Fruit fly (Drosophila melanogaster) whole organism, embryonic: Measurements from ENCODE around the gene CG5172.

Source experiments
- Awh ChIP-seq: fragments of 200-800 bp; sonication (Bioruptor generic); IDR thresholded peaks from 2 replicates; pipeline ENCODE4, ENCODE4 v1.3.6; 2022; ENCODE audit warnings: missing biosample characterization, missing genetic modification characterization
- Bgb ChIP-seq: fragments of 200-800 bp; sonication (Bioruptor generic); IDR thresholded peaks from 2 replicates; pipeline ENCODE4 v1.3.6; 2022; ENCODE audit warnings: missing biosample characterization, missing genetic modification characterization; ENCODE audit not compliant: partially characterized antibody
- CG10979 ChIP-seq: fragments of 200-800 bp; sonication (Bioruptor generic); optimal IDR thresholded peaks from 2 replicates; lab custom pipeline; 2018; ENCODE audit warnings: missing biosample characterization, mild to moderate bottlenecking, missing genetic modification characterization, moderate library complexity
- CG12299 ChIP-seq: fragments of 200-800 bp; sonication (Bioruptor generic); optimal IDR thresholded peaks from 2 replicates; lab custom pipeline; 2018; ENCODE audit warnings: missing biosample characterization, mild to moderate bottlenecking, missing genetic modification characterization
- CG13287 ChIP-seq: fragments of 200-800 bp; sonication (Bioruptor generic); IDR thresholded peaks from 2 replicates; pipeline ENCODE4 v1.3.6; 2022; ENCODE audit warnings: missing biosample characterization, missing genetic modification characterization; ENCODE audit not compliant: partially characterized antibody
- CG14860 ChIP-seq: fragments of 200-800 bp; sonication (Bioruptor generic); IDR thresholded peaks from 3 replicates; pipeline ENCODE4 v1.3.6; 2022; ENCODE audit warnings: missing biosample characterization, missing genetic modification characterization; ENCODE audit not compliant: partially characterized antibody
- CG15269 ChIP-seq: fragments of 200-800 bp; sonication (Bioruptor generic); optimal IDR thresholded peaks from 2 replicates; lab custom pipeline; 2018; ENCODE audit warnings: missing biosample characterization, mild to moderate bottlenecking, missing genetic modification characterization, moderate library complexity
- CG15514 ChIP-seq: fragments of 200-800 bp; sonication (Bioruptor generic); optimal IDR thresholded peaks from 3 replicates; lab custom pipeline; 2017; ENCODE audit warnings: missing biosample characterization, missing genetic modification characterization, mild to moderate bottlenecking, moderate library complexity, missing genetic modification reagents
- CG15601 ChIP-seq: fragments of 200-800 bp; sonication (Bioruptor generic); optimal IDR thresholded peaks from 3 replicates; lab custom pipeline; 2019; ENCODE audit warnings: missing biosample characterization, mild to moderate bottlenecking, missing genetic modification characterization, moderate library complexity
- CG15696 ChIP-seq: fragments of 200-800 bp; sonication (Bioruptor generic); optimal IDR thresholded peaks from 2 replicates; lab custom pipeline; 2019; ENCODE audit warnings: missing biosample characterization, mild to moderate bottlenecking, missing genetic modification characterization, moderate library complexity
- CG17912 ChIP-seq: fragments of 200-800 bp; sonication (Bioruptor generic); optimal IDR thresholded peaks from 2 replicates; lab custom pipeline; 2018; ENCODE audit warnings: missing biosample characterization, mild to moderate bottlenecking, missing genetic modification characterization
- CG18764 ChIP-seq: fragments of 200-800 bp; sonication (Bioruptor generic); optimal IDR thresholded peaks from 3 replicates; lab custom pipeline; 2016; ENCODE audit warnings: missing biosample characterization, missing genetic modification characterization
- CG2116 ChIP-seq: fragments of 200-800 bp; sonication (Bioruptor generic); optimal IDR thresholded peaks from 3 replicates; lab custom pipeline; 2018; ENCODE audit warnings: missing biosample characterization, mild to moderate bottlenecking, missing genetic modification characterization
- CG32767 ChIP-seq: fragments of 200-800 bp; sonication (Bioruptor generic); IDR thresholded peaks from 2 replicates; pipeline ENCODE4 v1.3.6; 2022; ENCODE audit warnings: missing biosample characterization, missing genetic modification characterization
- CG3407 ChIP-seq: fragments of 200-800 bp; sonication (Bioruptor generic); optimal IDR thresholded peaks from 2 replicates; lab custom pipeline; 2018; ENCODE audit warnings: missing biosample characterization, mild to moderate bottlenecking, missing genetic modification characterization
- CG3726 ChIP-seq: fragments of 200-800 bp; sonication (Bioruptor generic); IDR thresholded peaks from 3 replicates; pipeline ENCODE4, ENCODE4 v1.3.6; 2022; ENCODE audit warnings: missing biosample characterization, missing genetic modification characterization
- CG3838 ChIP-seq: fragments of 200-800 bp; sonication (Bioruptor generic); optimal IDR thresholded peaks from 3 replicates; lab custom pipeline; 2016; ENCODE audit warnings: missing biosample characterization, missing genetic modification characterization
- CG3995 ChIP-seq: fragments of 200-800 bp; sonication (Bioruptor generic); optimal IDR thresholded peaks from 3 replicates; lab custom pipeline; 2016; ENCODE audit warnings: missing biosample characterization, missing genetic modification characterization
- CG43689 ChIP-seq: fragments of 200-800 bp; sonication (Bioruptor generic); IDR thresholded peaks from 2 replicates; pipeline ENCODE4 v1.3.6; 2022; ENCODE audit warnings: missing biosample characterization, missing genetic modification characterization
- CG4820 ChIP-seq: fragments of 200-800 bp; sonication (Bioruptor generic); optimal IDR thresholded peaks from 3 replicates; lab custom pipeline; 2016; ENCODE audit warnings: missing biosample characterization, missing genetic modification characterization
- CG8478 ChIP-seq: fragments of >200 bp; optimal IDR thresholded peaks from 2 replicates; lab custom pipeline; 2018
- CG8944 ChIP-seq: fragments of 200-800 bp; sonication (Bioruptor generic); optimal IDR thresholded peaks from 3 replicates; lab custom pipeline; 2016; ENCODE audit warnings: missing biosample characterization, missing genetic modification characterization
- CG9609 ChIP-seq: fragments of 200-800 bp; sonication (Bioruptor generic); optimal IDR thresholded peaks from 3 replicates; lab custom pipeline; 2016; ENCODE audit warnings: missing biosample characterization, missing genetic modification characterization
- Camta ChIP-seq: fragments of 200-800 bp; sonication (Bioruptor generic); optimal IDR thresholded peaks from 2 replicates; lab custom pipeline; 2016; ENCODE audit warnings: missing biosample characterization, missing genetic modification characterization
- CrebB ChIP-seq: fragments of 200-800 bp; sonication (Bioruptor generic); optimal IDR thresholded peaks from 3 replicates; lab custom pipeline; 2018; ENCODE audit warnings: missing biosample characterization, mild to moderate bottlenecking, missing genetic modification characterization
- HmgZ ChIP-seq: fragments of 200-800 bp; sonication (Bioruptor generic); optimal IDR thresholded peaks from 2 replicates; lab custom pipeline; 2018; ENCODE audit warnings: missing biosample characterization, mild to moderate bottlenecking, missing genetic modification characterization
- Hr51 ChIP-seq, 2 experiments: fragments of 200-800 bp; sonication (Bioruptor generic); optimal IDR thresholded peaks; 2 replicates in 1 of 2; 3 replicates in 1 of 2; lab custom pipeline; 2016 to 2018; ENCODE audit warnings: missing biosample characterization in 2 of 2, missing genetic modification characterization in 2 of 2, mild to moderate bottlenecking in 1 of 2, moderate library complexity in 1 of 2
- Lhr ChIP-seq: fragments of 200-800 bp; sonication (Bioruptor generic); optimal IDR thresholded peaks from 3 replicates; lab custom pipeline; 2017; ENCODE audit warnings: mild to moderate bottlenecking, missing biosample characterization, missing genetic modification reagents, missing genetic modification characterization
- NK7.1 ChIP-seq: fragments of 200-800 bp; sonication (Bioruptor generic); optimal IDR thresholded peaks from 3 replicates; lab custom pipeline; 2016; ENCODE audit warnings: missing biosample characterization, missing genetic modification characterization
- Nf-YA ChIP-seq: fragments of 200-800 bp; sonication (Bioruptor generic); IDR thresholded peaks from 2 replicates; pipeline ENCODE4 v1.3.6; 2022; ENCODE audit warnings: missing biosample characterization, missing genetic modification characterization
- NfI ChIP-seq: fragments of 200-800 bp; sonication (Bioruptor generic); optimal IDR thresholded peaks from 3 replicates; lab custom pipeline; 2018; ENCODE audit warnings: missing biosample characterization, mild to moderate bottlenecking, missing genetic modification characterization, moderate library complexity
- Sin3A ChIP-seq: fragments of >200 bp; optimal IDR thresholded peaks from 2 replicates; lab custom pipeline; 2018
- Six4 ChIP-seq: fragments of 200-800 bp; sonication (Bioruptor generic); optimal IDR thresholded peaks from 2 replicates; lab custom pipeline; 2016; ENCODE audit warnings: missing biosample characterization, missing genetic modification characterization
- ase ChIP-seq: fragments of 200-800 bp; sonication (Bioruptor generic); IDR thresholded peaks from 3 replicates; pipeline ENCODE4 v1.3.6; 2022; ENCODE audit warnings: missing biosample characterization, missing genetic modification characterization
- ash1 ChIP-seq: fragments of 200-800 bp; sonication (Bioruptor generic); optimal IDR thresholded peaks from 2 replicates; lab custom pipeline; 2018; ENCODE audit warnings: missing biosample characterization, mild to moderate bottlenecking, missing genetic modification characterization
- ato ChIP-seq: fragments of 200-800 bp; sonication (Bioruptor generic); IDR thresholded peaks from 2 replicates; pipeline ENCODE4 v1.3.6; 2022; ENCODE audit warnings: missing biosample characterization, missing genetic modification characterization; ENCODE audit not compliant: partially characterized antibody
- btn ChIP-seq: fragments of 200-800 bp; sonication (Bioruptor generic); optimal IDR thresholded peaks from 2 replicates; lab custom pipeline; 2016; ENCODE audit warnings: missing biosample characterization, missing genetic modification characterization
- chif ChIP-seq, 2 experiments: fragments of 200-800 bp; sonication (Bioruptor generic); optimal IDR thresholded peaks; 3 replicates each; lab custom pipeline; 2016; ENCODE audit warnings: missing biosample characterization in 2 of 2, missing genetic modification characterization in 2 of 2
- chm ChIP-seq: fragments of 200-800 bp; sonication (Bioruptor generic); IDR thresholded peaks from 2 replicates; pipeline ENCODE4 v1.3.6; 2022; ENCODE audit warnings: missing biosample characterization, missing genetic modification characterization
- dpn ChIP-seq, 2 experiments: fragments of 200-800 bp; sonication (Bioruptor generic); optimal IDR thresholded peaks; 3 replicates each; lab custom pipeline; 2016; ENCODE audit warnings: missing biosample characterization in 2 of 2, missing genetic modification characterization in 2 of 2
- ems ChIP-seq: fragments of 200-800 bp; sonication (Bioruptor generic); optimal IDR thresholded peaks from 3 replicates; lab custom pipeline; 2016; ENCODE audit warnings: missing biosample characterization, missing genetic modification characterization
- gsb ChIP-seq: fragments of 200-800 bp; sonication (Bioruptor generic); IDR thresholded peaks from 2 replicates; pipeline ENCODE4 v1.3.6; 2022; ENCODE audit warnings: missing biosample characterization, missing genetic modification characterization
- jumu ChIP-seq: fragments of 200-800 bp; sonication (Bioruptor generic); optimal IDR thresholded peaks from 3 replicates; lab custom pipeline; 2016; ENCODE audit warnings: missing biosample characterization, missing genetic modification characterization
- knrl ChIP-seq: fragments of 200-800 bp; sonication (Bioruptor generic); IDR thresholded peaks from 3 replicates; pipeline ENCODE4 v1.3.6; 2022; ENCODE audit warnings: missing biosample characterization, missing genetic modification characterization; ENCODE audit not compliant: partially characterized antibody
- lola ChIP-seq, 3 experiments: fragments of >200 bp in 2 of 3; fragments of 200-800 bp in 1 of 3; sonication (Bioruptor generic) in 1 of 3; optimal IDR thresholded peaks; 2 replicates each; lab custom pipeline; 2017 to 2019; ENCODE audit warnings: missing biosample characterization in 3 of 3, missing genetic modification characterization in 3 of 3, mild to moderate bottlenecking in 1 of 3, moderate library complexity in 1 of 3
- phol ChIP-seq: fragments of 200-800 bp; sonication (Bioruptor generic); optimal IDR thresholded peaks from 3 replicates; lab custom pipeline; 2018; ENCODE audit warnings: missing biosample characterization, mild to moderate bottlenecking, missing genetic modification characterization, moderate library complexity
- prd ChIP-seq, 3 experiments: fragments of >200 bp in 2 of 3; fragments of 200-800 bp in 1 of 3; sonication (Bioruptor generic) in 1 of 3; optimal IDR thresholded peaks in 2 of 3; IDR thresholded peaks in 1 of 3; 2 replicates in 2 of 3; 3 replicates in 1 of 3; pipeline versions ENCODE4 v1.3.6 to Lab custom; 2017 to 2022; ENCODE audit warnings: missing biosample characterization in 1 of 3, missing genetic modification characterization in 1 of 3
- row ChIP-seq: fragments of 200-800 bp; sonication (Bioruptor generic); IDR thresholded peaks from 3 replicates; pipeline ENCODE4 v1.3.6; 2022; ENCODE audit warnings: missing biosample characterization, missing genetic modification characterization
- sens-2 ChIP-seq: fragments of 200-800 bp; sonication (Bioruptor generic); IDR thresholded peaks from 2 replicates; pipeline ENCODE4 v1.3.6; 2022; ENCODE audit warnings: missing biosample characterization, missing genetic modification characterization
- slp2 ChIP-seq: fragments of 200-800 bp; sonication (Bioruptor generic); optimal IDR thresholded peaks from 2 replicates; lab custom pipeline; 2016; ENCODE audit warnings: missing biosample characterization, missing genetic modification characterization
- sug ChIP-seq: fragments of 200-800 bp; optimal IDR thresholded peaks from 2 replicates; lab custom pipeline; 2019; ENCODE audit warnings: missing biosample characterization, mild to moderate bottlenecking, missing genetic modification characterization, moderate library complexity

CG5172 gene

DNA sequence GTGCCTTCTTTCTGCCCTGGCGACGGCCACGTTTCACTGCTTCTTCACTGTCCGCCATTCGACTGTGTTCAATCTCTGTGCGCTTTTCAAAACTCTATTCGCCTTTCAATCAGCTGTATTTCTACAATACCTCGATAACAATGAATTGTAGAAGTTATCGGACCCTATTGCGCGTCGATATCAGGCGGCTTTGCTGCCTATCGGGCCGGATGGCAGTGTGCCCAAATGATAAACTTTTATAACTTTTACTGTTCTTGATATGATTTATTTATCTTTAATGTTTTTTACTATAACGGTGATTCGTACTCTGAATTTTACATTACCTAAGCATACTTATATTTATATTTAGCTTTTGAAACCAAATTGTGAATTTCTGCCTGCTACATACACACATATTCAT, 23.6 kb downstream of the CG5172 start, which contains the start of gene CG8915:
CG8915 (minus strand) TSS at position 148 of the 400 bp plus-strand sequence.
- TF ChIP-seq ems (GFP tag; lab: Kevin White, UChicago) (no peak), CG4820 (GFP tag; lab: Kevin White, UChicago) (no peak), sens-2 (GFP tag; lab: Robert Waterston, UW) (no peak), gsb (GFP tag; lab: Robert Waterston, UW) (no peak), Camta (GFP tag; lab: Kevin White, UChicago) (no peak), jumu (GFP tag; lab: Kevin White, UChicago) (no peak), CG9609 (GFP tag; lab: Kevin White, UChicago) (no peak), lola (GFP tag; optimal IDR thresholded peaks at IDR 0.05; lab: Kevin White, UChicago) (no peak), prd (optimal IDR thresholded peaks at IDR 0.05; lab: Kevin White, UChicago) (no peak), prd (GFP tag; IDR thresholded peaks at IDR 0.05; lab: Robert Waterston, UW) (no peak), CG32767 (GFP tag; lab: Robert Waterston, UW) (no peak), Hr51 (GFP tag; optimal IDR thresholded peaks at IDR 0.05; lab: Kevin White, UChicago) (no peak), ato (peak; percentile 61; the same call in 1 of the 2 replicates), CG13287 (peak; percentile 75), CG3407 (no peak), chm (no peak), CG15696 (no peak), Bgb (GFP tag; lab: Robert Waterston, UW) (peak; percentile 62), Six4 (GFP tag; lab: Kevin White, UChicago) (no peak), CG15601 (peak; percentile 56), row (GFP tag; lab: Robert Waterston, UW) (peak; percentile 41), HmgZ (no peak), slp2 (GFP tag; lab: Kevin White, UChicago) (no peak), phol (tag; lab: Kevin White, UChicago) (peak; percentile 18), CG10979 (tag; lab: Kevin White, UChicago) (no peak), knrl (GFP tag; lab: Robert Waterston, UW) (peak; percentile 33; the same call in 1 of the 3 replicates), dpn (GFP tag; optimal IDR thresholded peaks at IDR 0.05; lab: Kevin White, UChicago) (no peak), CG8944 (no peak), CG15269 (no peak), NfI (GFP tag; lab: Kevin White, UChicago) (no peak), NK7.1 (GFP tag; lab: Kevin White, UChicago) (no peak), Awh (GFP tag; lab: Robert Waterston, UW) (no peak), CG12299 (no peak), CG3726 (GFP tag; lab: Robert Waterston, UW) (no peak), Nf-YA (GFP tag; lab: Robert Waterston, UW) (no peak), CG8478 (lab: Kevin White, UChicago) (no peak), Sin3A (no peak), chif (GFP tag; optimal IDR thresholded peaks at IDR 0.05; lab: Kevin White, UChicago) (no peak), CrebB (tag; lab: Kevin White, UChicago) (no peak), CG14860 (GFP tag; lab: Robert Waterston, UW) (peak; percentile 45), Lhr (no peak), CG17912 (GFP tag; lab: Kevin White, UChicago) (no peak), CG18764 (GFP tag; lab: Kevin White, UChicago) (no peak), ash1 (GFP tag; lab: Kevin White, UChicago) (no peak), CG15514 (peak; percentile 24), ase (GFP tag; lab: Robert Waterston, UW) (no peak), CG3838 (no peak), CG43689 (GFP tag; lab: Robert Waterston, UW) (no peak), CG3995 (GFP tag; lab: Kevin White, UChicago) (no peak), btn (no peak), CG2116 (GFP tag; lab: Kevin White, UChicago) (peak; percentile 58), sug (tag; lab: Kevin White, UChicago) (no peak)
